Fruit fly (Drosophila melanogaster): ENCODE results near the gene Rpp30.

- no peak for TF ChIP-seq Ets96B (tag; optimal IDR thresholded peaks at IDR 0.05)
- TF ChIP-seq Sox14 (GFP tag; optimal IDR thresholded peaks at IDR 0.05): no peak
- TF ChIP-seq Met (GFP tag; optimal IDR thresholded peaks at IDR 0.05): no peak
- TF ChIP-seq CG8319 (GFP tag; optimal IDR thresholded peaks at IDR 0.05): no peak
- TF ChIP-seq Blimp-1 (GFP tag; optimal IDR thresholded peaks at IDR 0.05): no peak
- no peak for TF ChIP-seq CG9139 (GFP tag; optimal IDR thresholded peaks at IDR 0.05)
- TF ChIP-seq Smox (GFP tag; optimal IDR thresholded peaks at IDR 0.05): no peak
- TF ChIP-seq Hr39 (GFP tag; optimal IDR thresholded peaks at IDR 0.05): no peak
- TF ChIP-seq CG6276 (GFP tag; optimal IDR thresholded peaks at IDR 0.05): no peak
- TF ChIP-seq CG11762 (GFP tag; optimal IDR thresholded peaks at IDR 0.05; ENCODE audit: insufficient read depth): no peak
- no peak for TF ChIP-seq CG10669 (GFP tag; optimal IDR thresholded peaks at IDR 0.05)
Measured at dm6 chr2L:243123-243522, 9.1 kb downstream of the Rpp30 start.
